Fruit fly (Drosophila melanogaster): Measurements from ENCODE around the gene Taf3.

DNA sequence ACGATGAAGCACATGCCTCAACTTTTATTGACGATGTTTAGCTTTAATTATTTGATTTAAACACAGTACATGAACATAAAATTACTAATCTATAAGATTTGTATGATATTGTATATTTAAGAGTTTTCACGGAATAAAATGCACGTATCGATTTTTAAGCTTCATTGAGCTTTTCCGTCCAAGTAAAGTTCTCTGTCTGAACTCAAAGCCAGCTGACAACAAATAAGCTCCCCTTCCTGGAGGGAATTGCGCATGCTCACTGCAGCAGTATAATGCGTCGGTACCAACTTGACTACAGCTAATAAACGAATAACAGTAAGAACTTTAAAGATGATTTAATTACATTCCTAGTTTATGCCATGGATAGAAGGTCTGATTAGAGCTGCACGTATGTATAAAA is 17.0 kb upstream of the Taf3 start:
- TF ChIP-seq CG8478 (optimal IDR thresholded peaks at IDR 0.05) (no peak), CTCF (optimal IDR thresholded peaks at IDR 0.05) (no peak)

Measured in S2 (cell line).